Worm (Caenorhabditis elegans) whole organism, young adult: ENCODE data around the gene dhhc-4.

Experiments
- C06A6.2 ChIP-seq: fragments of 200-800 bp; sonication (Bioruptor generic); conservative IDR thresholded peaks from 2 replicates; pipeline ENCODE4 v1.3.6; 2022; ENCODE audit warnings: missing genetic modification characterization, missing compliant biosample characterization
- C17E4.6 ChIP-seq: fragments of 200-800 bp; sonication (Bioruptor generic); IDR thresholded peaks from 2 replicates; pipeline ENCODE4 v1.3.6; 2022; ENCODE audit warnings: missing genetic modification reagents, missing genetic modification characterization, missing compliant biosample characterization
- D2030.7 ChIP-seq: fragments of 200-800 bp; sonication (Bioruptor generic); IDR thresholded peaks from 2 replicates; pipeline ENCODE4 v1.3.6; 2022; ENCODE audit warnings: missing genetic modification reagents, missing genetic modification characterization, missing compliant biosample characterization
- F22D6.2 ChIP-seq: sonication (generic microtip); optimal IDR thresholded peaks from 2 replicates; lab custom pipeline; 2016; ENCODE audit warnings: mild to moderate bottlenecking, missing genetic modification characterization, missing compliant biosample characterization
- F33H1.4 ChIP-seq: fragments of 200-800 bp; sonication (Bioruptor generic); IDR thresholded peaks from 2 replicates; pipeline ENCODE4 v1.3.6; 2022; ENCODE audit warnings: missing genetic modification reagents, missing genetic modification characterization, missing compliant biosample characterization
- F49E8.2 ChIP-seq: sonication (generic microtip); optimal IDR thresholded peaks from 3 replicates; lab custom pipeline; 2017; ENCODE audit warnings: missing genetic modification characterization, mild to moderate bottlenecking, missing compliant biosample characterization, antibody characterized with exemption, moderate library complexity; ENCODE audit not compliant: insufficient read depth
- K12H6.12 ChIP-seq: fragments of 200-800 bp; sonication (Bioruptor generic); optimal IDR thresholded peaks from 2 replicates; lab custom pipeline; 2018; ENCODE audit warnings: mild to moderate bottlenecking, missing genetic modification characterization, missing compliant biosample characterization
- T07F8.4 ChIP-seq: sonication (generic microtip); optimal IDR thresholded peaks from 2 replicates; lab custom pipeline; 2016; ENCODE audit warnings: mild to moderate bottlenecking, missing genetic modification characterization, moderate library complexity, missing compliant biosample characterization
- Y53G8AR.9 ChIP-seq: fragments of 200-800 bp; sonication (Bioruptor generic); conservative IDR thresholded peaks from 2 replicates; pipeline ENCODE4 v1.3.6; 2022; ENCODE audit warnings: missing genetic modification reagents, missing genetic modification characterization, missing compliant biosample characterization
- Y67H2A.10 ChIP-seq: fragments of 200-800 bp; sonication (Bioruptor generic); conservative IDR thresholded peaks from 2 replicates; pipeline ENCODE4 v1.3.6; 2022; ENCODE audit warnings: missing genetic modification reagents, missing genetic modification characterization, missing compliant biosample characterization
- Y95B8A.8 ChIP-seq: fragments of 200-800 bp; sonication (Bioruptor generic); IDR thresholded peaks from 2 replicates; pipeline ENCODE4 v1.3.6; 2022; ENCODE audit warnings: missing genetic modification reagents, missing genetic modification characterization, missing compliant biosample characterization
- ZK185.1 ChIP-seq: sonication (generic microtip); optimal IDR thresholded peaks from 2 replicates; lab custom pipeline; 2016; ENCODE audit warnings: mild to moderate bottlenecking, missing genetic modification characterization, missing compliant biosample characterization; ENCODE audit not compliant: poor library complexity, severe bottlenecking
- bed-1 ChIP-seq: fragments of 200-800 bp; sonication (Bioruptor generic); IDR thresholded peaks from 2 replicates; pipeline ENCODE4 v1.3.6; 2022; ENCODE audit warnings: missing genetic modification reagents, missing genetic modification characterization, missing compliant biosample characterization
- cebp-1 ChIP-seq, 2 experiments: fragments of 200-800 bp in 1 of 2; sonication (Bioruptor generic) in 1 of 2; sonication (generic microtip) in 1 of 2; IDR thresholded peaks in 1 of 2; optimal IDR thresholded peaks in 1 of 2; 2 replicates each; pipeline versions ENCODE4 v1.3.6 to Lab custom; 2017 to 2022; ENCODE audit warnings: missing compliant biosample characterization in 2 of 2, missing genetic modification characterization in 2 of 2, mild to moderate bottlenecking in 1 of 2, missing genetic modification reagents in 1 of 2, moderate library complexity in 1 of 2
- chd-7 ChIP-seq: sonication (generic microtip); optimal IDR thresholded peaks from 2 replicates; lab custom pipeline; 2016; ENCODE audit warnings: mild to moderate bottlenecking, missing genetic modification characterization, moderate library complexity, missing compliant biosample characterization
- dox-1 ChIP-seq: fragments of 200-800 bp; sonication (Bioruptor generic); IDR thresholded peaks from 2 replicates; pipeline ENCODE4 v1.3.6; 2022; ENCODE audit warnings: missing genetic modification reagents, missing genetic modification characterization, missing compliant biosample characterization
- dpff-1 ChIP-seq: sonication (generic microtip); optimal IDR thresholded peaks from 2 replicates; lab custom pipeline; 2017; ENCODE audit warnings: mild to moderate bottlenecking, missing genetic modification characterization, missing compliant biosample characterization
- efl-1 ChIP-seq: fragments of 150-350 bp; optimal IDR thresholded peaks from 2 replicates; lab custom pipeline; 2014; ENCODE audit warnings: missing biosample characterization, missing genetic modification reagents, missing genetic modification characterization
- him-1 ChIP-seq: sonication (generic microtip); optimal IDR thresholded peaks from 2 replicates; lab custom pipeline; 2016; ENCODE audit warnings: missing genotype, missing genetic modification reagents, missing genetic modification characterization, missing compliant biosample characterization
- hsf-1 ChIP-seq: fragments of 200-800 bp; sonication (Bioruptor generic); IDR thresholded peaks from 2 replicates; pipeline ENCODE4 v1.3.6; 2022; ENCODE audit warnings: missing genetic modification reagents, missing genetic modification characterization, missing compliant biosample characterization
- lin-54 ChIP-seq: fragments of 200-800 bp; sonication (Bioruptor generic); optimal IDR thresholded peaks from 2 replicates; lab custom pipeline; 2018; ENCODE audit warnings: mild to moderate bottlenecking, missing genetic modification characterization, missing compliant biosample characterization
- lir-1 ChIP-seq: fragments of 200-800 bp; sonication (Bioruptor generic); conservative IDR thresholded peaks from 2 replicates; pipeline ENCODE4 v1.3.6; 2022; ENCODE audit warnings: missing genetic modification reagents, missing genetic modification characterization, missing compliant biosample characterization
- lsl-1 ChIP-seq: fragments of 200-800 bp; sonication (Bioruptor generic); optimal IDR thresholded peaks from 2 replicates; lab custom pipeline; 2018; ENCODE audit warnings: mild to moderate bottlenecking, missing genetic modification characterization, moderate library complexity, missing compliant biosample characterization
- madf-6 ChIP-seq: fragments of 200-800 bp; sonication (Bioruptor generic); IDR thresholded peaks from 2 replicates; pipeline ENCODE4 v1.3.6; 2022; ENCODE audit warnings: missing genetic modification reagents, missing genetic modification characterization, missing compliant biosample characterization
- madf-8 ChIP-seq: fragments of 200-800 bp; sonication (Bioruptor generic); conservative IDR thresholded peaks from 2 replicates; pipeline ENCODE4 v1.3.6; 2022; ENCODE audit warnings: missing genetic modification reagents, missing genetic modification characterization, missing compliant biosample characterization
- mcd-1 ChIP-seq: fragments of 200-800 bp; sonication (Bioruptor generic); IDR thresholded peaks from 2 replicates; pipeline ENCODE4 v1.3.6; 2022; ENCODE audit warnings: missing genetic modification reagents, missing genetic modification characterization, missing compliant biosample characterization
- mel-28 ChIP-seq: sonication (generic microtip); optimal IDR thresholded peaks from 2 replicates; lab custom pipeline; 2016; ENCODE audit warnings: borderline replicate concordance, mild to moderate bottlenecking, missing genetic modification characterization, missing compliant biosample characterization
- nfya-1 ChIP-seq: sonication (generic microtip); optimal IDR thresholded peaks from 2 replicates; lab custom pipeline; 2017; ENCODE audit warnings: antibody characterized with exemption, missing compliant biosample characterization, missing genetic modification characterization, borderline replicate concordance; ENCODE audit not compliant: insufficient read depth
- nfyb-1 ChIP-seq: fragments of 200-800 bp; sonication (Bioruptor generic); IDR thresholded peaks from 2 replicates; pipeline ENCODE4 v1.3.6; 2022; ENCODE audit warnings: missing genetic modification reagents, missing genetic modification characterization, missing compliant biosample characterization
- nhr-120 ChIP-seq: fragments of 200-800 bp; sonication (Bioruptor generic); IDR thresholded peaks from 2 replicates; pipeline ENCODE4 v1.3.6; 2022; ENCODE audit warnings: missing genetic modification characterization, missing compliant biosample characterization
- nhr-80 ChIP-seq: sonication (generic microtip); optimal IDR thresholded peaks from 2 replicates; lab custom pipeline; 2016; ENCODE audit warnings: missing genetic modification characterization, missing compliant biosample characterization
- nhr-90 ChIP-seq: sonication (generic microtip); optimal IDR thresholded peaks from 2 replicates; lab custom pipeline; 2016; ENCODE audit warnings: missing genotype, mild to moderate bottlenecking, missing genetic modification characterization, missing compliant biosample characterization
- rcor-1 ChIP-seq: fragments of 200-800 bp; sonication (Bioruptor generic); IDR thresholded peaks from 2 replicates; pipeline ENCODE4 v1.3.6; 2022; ENCODE audit warnings: missing genetic modification reagents, missing genetic modification characterization, missing compliant biosample characterization
- rec-8 ChIP-seq, 2 experiments: sonication (generic microtip); optimal IDR thresholded peaks; 2 replicates each; lab custom pipeline; 2016; ENCODE audit warnings: mild to moderate bottlenecking in 2 of 2, missing genetic modification characterization in 2 of 2, missing genetic modification reagents in 2 of 2, missing genotype in 2 of 2, missing biosample characterization in 1 of 2, missing compliant biosample characterization in 1 of 2, moderate library complexity in 1 of 2
- repo-1 ChIP-seq: sonication (generic microtip); optimal IDR thresholded peaks from 2 replicates; lab custom pipeline; 2017; ENCODE audit warnings: mild to moderate bottlenecking, missing genetic modification characterization, missing compliant biosample characterization
- snpc-3.4 ChIP-seq: sonication (generic microtip); optimal IDR thresholded peaks from 2 replicates; lab custom pipeline; 2017; ENCODE audit warnings: missing genetic modification characterization, mild to moderate bottlenecking, missing compliant biosample characterization, antibody characterized with exemption, moderate library complexity, missing genotype, missing genetic modification reagents
- snpc-4 ChIP-seq, 5 experiments: fragments of 150-350 bp in 1 of 5; sonication (generic microtip) in 4 of 5; optimal IDR thresholded peaks; 2 replicates each; lab custom pipeline; 2014 to 2018; ENCODE audit warnings: missing genetic modification characterization in 5 of 5, missing biosample characterization in 3 of 5, antibody characterized with exemption in 2 of 5, mild to moderate bottlenecking in 2 of 5, missing compliant biosample characterization in 2 of 5, missing genotype in 2 of 5, moderate library complexity in 2 of 5, missing genetic modification reagents in 1 of 5
- somi-1 ChIP-seq: fragments of 200-800 bp; sonication (Bioruptor generic); optimal IDR thresholded peaks from 2 replicates; lab custom pipeline; 2018; ENCODE audit warnings: mild to moderate bottlenecking, missing genetic modification characterization, missing compliant biosample characterization
- tbp1 ChIP-seq: fragments of 200-800 bp; sonication (Bioruptor generic); optimal IDR thresholded peaks from 2 replicates; lab custom pipeline; 2018; ENCODE audit warnings: mild to moderate bottlenecking, missing genetic modification characterization, missing compliant biosample characterization
- zfh-2 ChIP-seq: fragments of 200-800 bp; sonication (Bioruptor generic); conservative IDR thresholded peaks from 2 replicates; pipeline ENCODE4 v1.3.6; 2022; ENCODE audit warnings: missing genetic modification reagents, missing genetic modification characterization, missing compliant biosample characterization
- ztf-18 ChIP-seq: sonication (generic microtip); optimal IDR thresholded peaks from 2 replicates; lab custom pipeline; 2016; ENCODE audit warnings: missing genotype, mild to moderate bottlenecking, missing genetic modification characterization, missing compliant biosample characterization
- ztf-25 ChIP-seq: fragments of 200-800 bp; sonication (Bioruptor generic); IDR thresholded peaks from 2 replicates; pipeline ENCODE4 v1.3.6; 2022; ENCODE audit warnings: missing genetic modification reagents, missing genetic modification characterization, missing compliant biosample characterization
- ztf-26 ChIP-seq: sonication (generic microtip); optimal IDR thresholded peaks from 2 replicates; lab custom pipeline; 2017; ENCODE audit warnings: missing genetic modification characterization, missing compliant biosample characterization

dhhc-4 gene

DNA sequence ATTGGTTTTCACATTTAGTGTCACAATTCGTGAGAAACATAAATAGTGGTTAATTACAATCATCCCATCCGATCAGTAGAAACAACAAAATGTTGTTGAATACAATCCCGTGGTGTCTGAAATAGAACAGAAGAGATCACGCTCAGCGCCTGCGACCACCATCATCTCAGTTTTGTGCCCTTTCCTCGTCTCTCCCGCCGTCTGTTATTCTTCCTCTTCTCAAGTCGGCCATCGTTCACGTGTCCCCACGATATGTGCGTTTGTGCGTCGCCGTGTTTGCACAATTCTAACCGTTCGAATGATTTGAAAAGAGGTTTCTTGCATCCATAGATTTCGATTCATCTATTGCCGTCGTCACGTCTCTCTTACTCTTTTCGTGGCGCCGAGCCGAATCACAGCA lies 48.8 kb downstream of the dhhc-4 start, which contains the start of gene panl-3 (continued):
- 0 out of 2 replicates have a peak, but pooled peaks have one; percentile 26 for TF ChIP-seq dox-1
- TF ChIP-seq ztf-18: peak; percentile 31
- no peak for TF ChIP-seq him-1 (tag; lab: Kevin White, UChicago)
- no peak for TF ChIP-seq ztf-25
- TF ChIP-seq madf-6 (GFP tag; lab: Robert Waterston, UW): no peak; the same call in 1 of the 2 replicates
- TF ChIP-seq ztf-26 (tag; lab: Kevin White, UChicago): peak; percentile 4
- 0 out of 2 replicates have a peak, but pooled peaks have one; percentile 19 for TF ChIP-seq D2030.7 (GFP tag; lab: Robert Waterston, UW)
- TF ChIP-seq mcd-1 (GFP tag; lab: Robert Waterston, UW): peak; percentile 46; the same call in 1 of the 2 replicates
- TF ChIP-seq repo-1 (tag; lab: Kevin White, UChicago): no peak
- TF ChIP-seq K12H6.12 (tag; lab: Kevin White, UChicago): peak; percentile 56
- TF ChIP-seq somi-1: peak; percentile 36
- TF ChIP-seq lin-54 (GFP tag; lab: Kevin White, UChicago): peak; percentile 36
- TF ChIP-seq T07F8.4 (tag; lab: Kevin White, UChicago): no peak
- no peak for TF ChIP-seq rec-8 (tag; optimal IDR thresholded peaks at IDR 0.05; lab: Kevin White, UChicago)
- TF ChIP-seq zfh-2 (GFP tag; lab: Robert Waterston, UW): peak; percentile 83
- TF ChIP-seq snpc-4 (GFP tag; optimal IDR thresholded peaks at IDR 0.05; lab: Kevin White, UChicago): no peak
- peak in 2 of 4 experiments; percentile 31 to 38 for TF ChIP-seq snpc-4 (tag; optimal IDR thresholded peaks at IDR 0.05; lab: Kevin White, UChicago)
- no peak for TF ChIP-seq lir-1 (GFP tag; lab: Robert Waterston, UW)
- TF ChIP-seq hsf-1 (GFP tag; lab: Robert Waterston, UW): peak; percentile 26; the same call in 1 of the 2 replicates
- peak; percentile 52 for TF ChIP-seq chd-7
- peak; percentile 43; the same call in 1 of the 2 replicates for TF ChIP-seq rcor-1 (GFP tag; lab: Robert Waterston, UW)
- TF ChIP-seq dpff-1: no peak
- TF ChIP-seq, all 124 proteins: peak for 26

DNA sequence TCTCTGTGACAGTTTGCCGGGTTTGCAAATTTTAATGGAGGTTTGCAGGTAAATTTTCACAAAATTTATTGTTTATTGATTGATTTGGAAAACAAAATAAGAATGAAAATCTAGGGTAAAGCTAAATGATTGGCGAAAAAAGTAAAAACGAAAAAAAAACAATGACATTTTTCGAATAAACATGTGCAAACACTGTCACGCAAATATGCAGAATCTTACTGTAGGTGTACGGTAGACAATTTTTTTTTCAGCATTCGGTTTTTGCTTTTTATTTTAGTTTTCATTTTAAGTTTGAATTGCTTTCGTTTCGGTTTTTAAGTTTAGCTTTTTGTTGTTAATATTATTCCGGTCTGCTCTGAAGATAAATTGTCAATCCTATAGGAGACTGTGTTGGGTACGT lies 49.7 kb downstream of the dhhc-4 start:
- peak; percentile 35 for TF ChIP-seq efl-1 (GFP tag; lab: Kevin White, UChicago)
- TF ChIP-seq madf-6 (GFP tag; lab: Robert Waterston, UW): peak; percentile 60
- TF ChIP-seq snpc-4 (GFP tag; optimal IDR thresholded peaks at IDR 0.05; lab: Kevin White, UChicago): no peak
- TF ChIP-seq snpc-4 (tag; optimal IDR thresholded peaks at IDR 0.05; lab: Kevin White, UChicago): no peak
- TF ChIP-seq tbp1 (GFP tag; lab: Kevin White, UChicago): no peak
- no peak for TF ChIP-seq mel-28 (tag; lab: Kevin White, UChicago)
- peak; percentile 31 for TF ChIP-seq F33H1.4
- TF ChIP-seq bed-1: no peak
- no peak for TF ChIP-seq Y95B8A.8 (GFP tag; lab: Robert Waterston, UW)
- no peak for TF ChIP-seq ztf-18
- TF ChIP-seq madf-8 (GFP tag; lab: Robert Waterston, UW): 0 out of 2 replicates have a peak, but pooled peaks have one; percentile 24
- no peak for TF ChIP-seq nhr-120 (GFP tag; lab: Robert Waterston, UW)
- TF ChIP-seq snpc-3.4 (tag; lab: Kevin White, UChicago): peak; percentile 1
- TF ChIP-seq nfyb-1 (GFP tag; lab: Robert Waterston, UW): no peak
- TF ChIP-seq lsl-1: peak; percentile 93
- TF ChIP-seq lin-54 (GFP tag; lab: Kevin White, UChicago): peak; percentile 45
- peak; percentile 30; the same call in 1 of the 2 replicates for TF ChIP-seq dox-1
- TF ChIP-seq F49E8.2 (tag; lab: Kevin White, UChicago): peak; percentile 26
- no peak for TF ChIP-seq zfh-2 (GFP tag; lab: Robert Waterston, UW)

DNA sequence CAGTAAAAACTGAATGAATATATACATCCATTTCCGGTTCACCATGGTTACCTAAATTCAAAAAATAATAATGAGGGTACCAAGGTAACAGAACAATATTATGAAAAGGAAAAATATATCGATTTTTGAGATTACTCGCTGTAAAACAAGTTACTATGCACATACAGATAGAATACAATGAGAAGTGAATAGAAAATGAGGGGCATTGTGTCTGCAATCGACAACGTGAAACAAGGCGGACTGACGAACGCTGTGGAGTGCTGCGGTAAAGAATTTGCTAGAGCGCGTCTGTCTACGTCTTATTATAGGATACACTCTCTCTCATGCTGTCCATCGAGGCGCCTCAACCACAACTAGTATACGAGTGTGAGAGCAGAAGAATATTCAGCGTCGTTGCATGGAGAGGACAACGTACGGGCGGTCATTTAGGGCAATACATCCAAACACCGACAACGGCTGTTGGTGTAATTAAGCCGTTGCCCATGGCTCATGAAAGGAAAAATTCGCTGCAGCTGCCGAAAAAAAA lies 50.4 kb downstream of the dhhc-4 start, which contains the start of gene cnx-1:
Gene cnx-1 (minus strand): TSS at position 51 of the 526 bp plus-strand sequence.
- TF ChIP-seq C06A6.2 (GFP tag; lab: Robert Waterston, UW): no peak
- TF ChIP-seq F22D6.2 (tag; lab: Kevin White, UChicago): no peak
- TF ChIP-seq dpff-1: no peak
- peak; percentile 2 for TF ChIP-seq nhr-80 (tag; lab: Kevin White, UChicago)
- TF ChIP-seq Y67H2A.10 (GFP tag; lab: Robert Waterston, UW): no peak
- TF ChIP-seq F33H1.4: no peak
- TF ChIP-seq C17E4.6: no peak
- TF ChIP-seq Y53G8AR.9 (GFP tag; lab: Robert Waterston, UW): 0 out of 2 replicates have a peak, but pooled peaks have one; percentile 15
- TF ChIP-seq nfya-1 (tag; lab: Kevin White, UChicago): no peak
- TF ChIP-seq ZK185.1: no peak
- TF ChIP-seq cebp-1 (GFP tag; IDR thresholded peaks at IDR 0.05; lab: Robert Waterston, UW): no peak
- peak; percentile 25 for TF ChIP-seq cebp-1 (tag; optimal IDR thresholded peaks at IDR 0.05; lab: Kevin White, UChicago)
- TF ChIP-seq nhr-90: no peak
